Worm (Caenorhabditis elegans) whole organism, mixed stage, embryonic: ENCODE measurements around the gene C10A4.2.

ENCODE experiments used
- ces-1 ChIP-seq: fragments of 150-350 bp; optimal IDR thresholded peaks from 2 replicates; lab custom pipeline; 2014; ENCODE audit warnings: missing biosample characterization, missing genetic modification reagents, missing genetic modification characterization
- lin-13 ChIP-seq: fragments of 150-350 bp; optimal IDR thresholded peaks from 2 replicates; lab custom pipeline; 2014; ENCODE audit warnings: missing biosample characterization, missing genetic modification characterization
- nhr-12 ChIP-seq: fragments of 150-350 bp; optimal IDR thresholded peaks from 2 replicates; lab custom pipeline; 2014; ENCODE audit warnings: missing biosample characterization, missing genetic modification characterization
- unc-39 ChIP-seq: fragments of 150-350 bp; optimal IDR thresholded peaks from 2 replicates; lab custom pipeline; 2014; ENCODE audit warnings: missing biosample characterization, missing genetic modification characterization

DNA sequence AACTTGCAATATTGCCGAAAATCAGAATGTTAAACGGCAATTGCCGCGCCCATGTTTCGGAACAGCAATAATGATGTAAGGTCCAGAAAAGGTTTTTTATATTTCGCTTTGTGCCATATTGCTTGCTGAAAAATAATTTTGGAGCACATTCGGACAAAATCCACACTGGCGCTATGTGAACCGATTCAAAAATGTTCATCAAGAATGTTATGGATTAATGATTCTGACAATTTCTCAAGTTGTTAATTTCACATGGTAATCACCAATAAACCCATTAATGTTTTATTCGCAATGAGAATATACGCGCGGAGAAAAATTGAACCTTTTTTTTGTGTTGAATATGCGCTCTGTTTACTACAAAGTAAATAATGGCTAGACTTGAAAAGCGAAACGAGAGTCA lies 5.5 kb upstream of the C10A4.2 start:
- TF ChIP-seq nhr-12 (tag; lab: Kevin White, UChicago) (no peak), unc-39 (tag; lab: Kevin White, UChicago) (no peak), ces-1 (GFP tag; lab: Kevin White, UChicago) (no peak), lin-13 (no peak)
